Worm (Caenorhabditis elegans): Measurements from ENCODE around the gene faah-4.

DNA sequence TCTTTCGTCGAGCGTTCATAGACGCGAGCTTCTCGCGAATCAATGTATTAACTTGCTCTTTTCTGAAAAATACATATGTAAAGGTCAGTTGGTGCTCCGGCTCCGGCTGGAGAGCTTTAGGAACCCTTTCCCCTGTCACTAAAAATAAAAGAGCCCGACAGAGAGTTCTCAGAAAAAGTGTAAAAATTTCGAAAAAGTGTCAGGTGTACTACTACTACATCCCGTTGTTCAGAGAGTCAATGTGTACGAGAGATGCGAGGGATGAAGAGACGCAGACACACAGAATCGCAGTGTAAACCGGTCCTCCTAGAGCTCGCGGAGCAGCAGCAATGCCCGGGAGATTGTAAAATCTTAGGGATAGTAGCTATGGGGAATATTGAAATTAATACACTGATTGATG lies 33.0 kb upstream of the faah-4 start:
- TF ChIP-seq nhr-237 (tag; optimal IDR thresholded peaks at IDR 0.05) (no peak), lin-15B (tag; optimal IDR thresholded peaks at IDR 0.05) (no peak), nhr-76 (tag; optimal IDR thresholded peaks at IDR 0.05) (no peak), snpc-4 (tag; optimal IDR thresholded peaks at IDR 0.05) (no peak), dmd-9 (GFP tag; IDR thresholded peaks at IDR 0.05) (no peak), nhr-111 (GFP tag; optimal IDR thresholded peaks at IDR 0.05) (no peak), ceh-28 (tag; optimal IDR thresholded peaks at IDR 0.05) (no peak), unc-62 (GFP tag; optimal IDR thresholded peaks at IDR 0.05 in 1 of 2) (no peak), unc-62 (tag; optimal IDR thresholded peaks at IDR 0.05) (no peak), lsy-2 (tag; optimal IDR thresholded peaks at IDR 0.05) (no peak), T26A8.4 (GFP tag; IDR thresholded peaks at IDR 0.05) (no peak)
